Fruit fly (Drosophila melanogaster) whole organism, embryonic: ENCODE data around the gene CG11902.
A peak's percentile ranks its signal among the peaks of the same experiment; 100 is the strongest.

Experiments used
- Ada2b ChIP-seq: fragments of 200-800 bp; sonication (Bioruptor generic); IDR thresholded peaks from 2 replicates; pipeline ENCODE4 v1.3.6; 2022; ENCODE audit warnings: missing biosample characterization, missing genetic modification characterization
- Awh ChIP-seq: fragments of 200-800 bp; sonication (Bioruptor generic); IDR thresholded peaks from 2 replicates; pipeline ENCODE4, ENCODE4 v1.3.6; 2022; ENCODE audit warnings: missing biosample characterization, missing genetic modification characterization
- CG13287 ChIP-seq: fragments of 200-800 bp; sonication (Bioruptor generic); IDR thresholded peaks from 2 replicates; pipeline ENCODE4 v1.3.6; 2022; ENCODE audit warnings: missing biosample characterization, missing genetic modification characterization; ENCODE audit not compliant: partially characterized antibody
- CG17328 ChIP-seq: fragments of 200-800 bp; sonication (Bioruptor generic); IDR thresholded peaks from 2 replicates; pipeline ENCODE4 v1.3.6; 2022; ENCODE audit warnings: missing biosample characterization, missing genetic modification characterization
- CG2120 ChIP-seq: fragments of 200-800 bp; sonication (Bioruptor generic); optimal IDR thresholded peaks from 3 replicates; lab custom pipeline; 2016; ENCODE audit warnings: missing biosample characterization, missing genetic modification characterization
- CG3163 ChIP-seq: fragments of 200-800 bp; sonication (Bioruptor generic); optimal IDR thresholded peaks from 3 replicates; lab custom pipeline; 2016; ENCODE audit warnings: missing biosample characterization, missing genetic modification characterization
- CG3281 ChIP-seq: fragments of 200-800 bp; sonication (Bioruptor generic); optimal IDR thresholded peaks from 3 replicates; lab custom pipeline; 2017; ENCODE audit warnings: missing biosample characterization, mild to moderate bottlenecking, missing genetic modification characterization
- CG33213 ChIP-seq: fragments of 200-800 bp; sonication (Bioruptor generic); optimal IDR thresholded peaks from 3 replicates; lab custom pipeline; 2016; ENCODE audit warnings: missing biosample characterization, missing genetic modification characterization
- CG3407 ChIP-seq: fragments of 200-800 bp; sonication (Bioruptor generic); optimal IDR thresholded peaks from 2 replicates; lab custom pipeline; 2018; ENCODE audit warnings: missing biosample characterization, mild to moderate bottlenecking, missing genetic modification characterization
- CG34422 ChIP-seq: fragments of 200-800 bp; sonication (Bioruptor generic); IDR thresholded peaks from 3 replicates; pipeline ENCODE4 v1.3.6; 2022; ENCODE audit warnings: missing biosample characterization, missing genetic modification characterization
- CG4617 ChIP-seq: fragments of 200-800 bp; sonication (Bioruptor generic); optimal IDR thresholded peaks from 3 replicates; lab custom pipeline; 2016; ENCODE audit warnings: missing biosample characterization, missing genetic modification characterization, borderline replicate concordance
- CG7271 ChIP-seq: fragments of 200-800 bp; sonication (Bioruptor generic); optimal IDR thresholded peaks from 2 replicates; lab custom pipeline; 2018; ENCODE audit warnings: missing biosample characterization, mild to moderate bottlenecking, missing genetic modification characterization, moderate library complexity
- CG9215 ChIP-seq: fragments of 200-800 bp; sonication (Bioruptor generic); IDR thresholded peaks from 2 replicates; pipeline ENCODE4 v1.3.6; 2022; ENCODE audit warnings: missing biosample characterization, missing genetic modification characterization
- CG9437 ChIP-seq: fragments of 200-800 bp; sonication (Bioruptor generic); optimal IDR thresholded peaks from 2 replicates; lab custom pipeline; 2018; ENCODE audit warnings: missing biosample characterization, mild to moderate bottlenecking, missing genetic modification characterization
- CG9876 ChIP-seq: fragments of 200-800 bp; sonication (Bioruptor generic); optimal IDR thresholded peaks from 2 replicates; lab custom pipeline; 2016; ENCODE audit warnings: missing biosample characterization, missing genetic modification characterization
- CrebB ChIP-seq: fragments of 200-800 bp; sonication (Bioruptor generic); optimal IDR thresholded peaks from 3 replicates; lab custom pipeline; 2018; ENCODE audit warnings: missing biosample characterization, mild to moderate bottlenecking, missing genetic modification characterization
- Dbx ChIP-seq: fragments of 200-800 bp; sonication (Bioruptor generic); IDR thresholded peaks from 3 replicates; pipeline ENCODE4 v1.3.6; 2022; ENCODE audit warnings: missing biosample characterization, missing genetic modification characterization
- Drgx ChIP-seq: fragments of 200-800 bp; sonication (Bioruptor generic); IDR thresholded peaks from 2 replicates; pipeline ENCODE4 v1.3.6; 2022; ENCODE audit warnings: missing biosample characterization, missing genetic modification characterization
- Eip74EF ChIP-seq, 2 experiments: fragments of 200-800 bp in 1 of 2; fragments of >200 bp in 1 of 2; sonication (Bioruptor generic) in 1 of 2; optimal IDR thresholded peaks; 2 replicates each; lab custom pipeline; 2017 to 2019; ENCODE audit warnings: missing biosample characterization in 2 of 2, missing genetic modification characterization in 2 of 2, mild to moderate bottlenecking in 1 of 2, moderate library complexity in 1 of 2
- HmgZ ChIP-seq: fragments of 200-800 bp; sonication (Bioruptor generic); optimal IDR thresholded peaks from 2 replicates; lab custom pipeline; 2018; ENCODE audit warnings: missing biosample characterization, mild to moderate bottlenecking, missing genetic modification characterization
- Meics ChIP-seq: fragments of 200-800 bp; sonication (Bioruptor generic); optimal IDR thresholded peaks from 2 replicates; lab custom pipeline; 2017; ENCODE audit warnings: missing biosample characterization, mild to moderate bottlenecking, missing genetic modification characterization
- NK7.1 ChIP-seq: fragments of 200-800 bp; sonication (Bioruptor generic); optimal IDR thresholded peaks from 3 replicates; lab custom pipeline; 2016; ENCODE audit warnings: missing biosample characterization, missing genetic modification characterization
- Rfx ChIP-seq: fragments of 200-800 bp; sonication (Bioruptor generic); IDR thresholded peaks from 2 replicates; pipeline ENCODE4 v1.3.6; 2022; ENCODE audit warnings: missing biosample characterization, missing genetic modification characterization
- TFAM ChIP-seq: fragments of 200-800 bp; sonication (Bioruptor generic); optimal IDR thresholded peaks from 2 replicates; lab custom pipeline; 2017; ENCODE audit warnings: missing biosample characterization, missing genetic modification characterization, inconsistent platforms
- Trl ChIP-seq, 3 experiments: fragments of >200 bp in 2 of 3; fragments of 200-800 bp in 1 of 3; sonication (Bioruptor generic) in 1 of 3; optimal IDR thresholded peaks; 2 replicates in 1 of 3; 3 replicates in 2 of 3; lab custom pipeline; 2016 to 2017; ENCODE audit warnings: missing biosample characterization in 1 of 3, missing genetic modification characterization in 1 of 3
- bigmax ChIP-seq: fragments of 200-800 bp; sonication (Bioruptor generic); optimal IDR thresholded peaks from 2 replicates; lab custom pipeline; 2018; ENCODE audit warnings: missing biosample characterization, mild to moderate bottlenecking, missing genetic modification characterization
- chinmo ChIP-seq: fragments of 200-800 bp; sonication (Bioruptor generic); IDR thresholded peaks from 4 replicates; pipeline ENCODE4 v1.3.6; 2022; ENCODE audit warnings: missing biosample characterization, missing genetic modification characterization; ENCODE audit not compliant: partially characterized antibody
- ci ChIP-seq: fragments of 200-800 bp; sonication (Bioruptor generic); IDR thresholded peaks from 3 replicates; pipeline ENCODE4 v1.3.6; 2022; ENCODE audit warnings: missing biosample characterization, missing genetic modification characterization
- corto ChIP-seq: fragments of 200-800 bp; sonication (Bioruptor generic); optimal IDR thresholded peaks from 2 replicates; lab custom pipeline; 2016; ENCODE audit warnings: missing biosample characterization, mild to moderate bottlenecking, missing genetic modification characterization, moderate library complexity
- dati ChIP-seq: fragments of 200-800 bp; sonication (Bioruptor generic); IDR thresholded peaks from 2 replicates; pipeline ENCODE4 v1.3.6; 2022; ENCODE audit warnings: missing biosample characterization, missing genetic modification characterization
- exex ChIP-seq: fragments of 200-800 bp; sonication (Bioruptor generic); optimal IDR thresholded peaks from 4 replicates; lab custom pipeline; 2018; ENCODE audit warnings: missing biosample characterization, mild to moderate bottlenecking, missing genetic modification characterization, moderate library complexity
- gro ChIP-seq: fragments of 200-800 bp; sonication (Bioruptor generic); optimal IDR thresholded peaks from 2 replicates; lab custom pipeline; 2016; ENCODE audit warnings: missing biosample characterization, missing genetic modification characterization
- nerfin-2 ChIP-seq: fragments of 200-800 bp; sonication (Bioruptor generic); IDR thresholded peaks from 2 replicates; pipeline ENCODE4 v1.3.6; 2022; ENCODE audit warnings: missing biosample characterization, missing genetic modification characterization; ENCODE audit not compliant: partially characterized antibody
- onecut ChIP-seq: fragments of 200-800 bp; sonication (Bioruptor generic); IDR thresholded peaks from 2 replicates; pipeline ENCODE4 v1.3.6; 2022; ENCODE audit warnings: missing biosample characterization, missing genetic modification characterization
- pan ChIP-seq, 4 experiments: fragments of >200 bp in 3 of 4; fragments of 200-800 bp in 1 of 4; sonication (Bioruptor generic) in 1 of 4; optimal IDR thresholded peaks in 3 of 4; IDR thresholded peaks in 1 of 4; 2 replicates each; pipeline versions ENCODE4 v1.3.6 to Lab custom; 2017 to 2022; ENCODE audit warnings: missing biosample characterization in 2 of 4, missing genetic modification characterization in 2 of 4, mixed read lengths in 1 of 4
- run ChIP-seq: fragments of 200-800 bp; sonication (Bioruptor generic); optimal IDR thresholded peaks from 3 replicates; lab custom pipeline; 2018; ENCODE audit warnings: missing biosample characterization, mild to moderate bottlenecking, missing genetic modification characterization
- sr ChIP-seq: fragments of 200-800 bp; sonication (Bioruptor generic); IDR thresholded peaks from 3 replicates; pipeline ENCODE4 v1.3.6; 2022; ENCODE audit warnings: missing biosample characterization, missing genetic modification characterization
- tin ChIP-seq: fragments of 200-800 bp; sonication (Bioruptor generic); optimal IDR thresholded peaks from 3 replicates; lab custom pipeline; 2016; ENCODE audit warnings: missing biosample characterization, missing genetic modification characterization
- trem ChIP-seq: fragments of 200-800 bp; optimal IDR thresholded peaks from 3 replicates; lab custom pipeline; 2019; ENCODE audit warnings: missing biosample characterization, mild to moderate bottlenecking, missing genetic modification characterization, moderate library complexity
- unpg ChIP-seq: fragments of 200-800 bp; sonication (Bioruptor generic); optimal IDR thresholded peaks from 3 replicates; lab custom pipeline; 2018; ENCODE audit warnings: missing biosample characterization, mild to moderate bottlenecking, missing genetic modification characterization, moderate library complexity
- wdn ChIP-seq: fragments of 200-800 bp; sonication (Bioruptor generic); IDR thresholded peaks from 2 replicates; pipeline ENCODE4 v1.3.6; 2022; ENCODE audit warnings: missing biosample characterization, missing genetic modification characterization

The CG11902 gene

dm6 chr3R:25329079-25329478 lies 6.0 kb upstream of the CG11902 start, which contains the start of gene CHKov1 (continued):
- TF ChIP-seq wdn (GFP tag; lab: Robert Waterston, UW) (no peak), onecut (GFP tag; lab: Robert Waterston, UW) (no peak), Trl (optimal IDR thresholded peaks at IDR 0.05; lab: Kevin White, UChicago) (peak in 1 of 2 experiments; percentile 39), Trl (GFP tag; optimal IDR thresholded peaks at IDR 0.05; lab: Kevin White, UChicago) (no peak), unpg (GFP tag; lab: Kevin White, UChicago) (no peak), Drgx (GFP tag; lab: Robert Waterston, UW) (peak; percentile 39; the same call in 1 of the 2 replicates), CG9876 (GFP tag; lab: Kevin White, UChicago) (peak; percentile 12), run (tag; lab: Kevin White, UChicago) (no peak), CG2120 (GFP tag; lab: Kevin White, UChicago) (no peak), bigmax (GFP tag; lab: Kevin White, UChicago) (no peak), CG13287 (peak; percentile 13; the same call in 1 of the 2 replicates), tin (GFP tag; lab: Kevin White, UChicago) (no peak), CG3163 (peak; percentile 44), CG7271 (tag; lab: Kevin White, UChicago) (no peak), CG4617 (GFP tag; lab: Kevin White, UChicago) (no peak), CG34422 (GFP tag; lab: Robert Waterston, UW) (0 out of 3 replicates have a peak, but pooled peaks have one; percentile 41), ci (peak; percentile 56; the same call in 2 of the 3 replicates), pan (optimal IDR thresholded peaks at IDR 0.05; lab: Kevin White, UChicago) (no peak), pan (GFP tag; optimal IDR thresholded peaks at IDR 0.05 in 1 of 2, IDR thresholded peaks at IDR 0.05 in 1 of 2) (peak in 1 of 2 experiments; percentile 11), Dbx (no peak), CG17328 (no peak), CrebB (tag; lab: Kevin White, UChicago) (peak; percentile 26), gro (peak; percentile 0), chinmo (GFP tag; lab: Robert Waterston, UW) (0 out of 4 replicates have a peak, but pooled peaks have one; percentile 40), NK7.1 (no peak), CG33213 (GFP tag; lab: Kevin White, UChicago) (no peak), Rfx (no peak; the same call in 1 of the 2 replicates)

DNA sequence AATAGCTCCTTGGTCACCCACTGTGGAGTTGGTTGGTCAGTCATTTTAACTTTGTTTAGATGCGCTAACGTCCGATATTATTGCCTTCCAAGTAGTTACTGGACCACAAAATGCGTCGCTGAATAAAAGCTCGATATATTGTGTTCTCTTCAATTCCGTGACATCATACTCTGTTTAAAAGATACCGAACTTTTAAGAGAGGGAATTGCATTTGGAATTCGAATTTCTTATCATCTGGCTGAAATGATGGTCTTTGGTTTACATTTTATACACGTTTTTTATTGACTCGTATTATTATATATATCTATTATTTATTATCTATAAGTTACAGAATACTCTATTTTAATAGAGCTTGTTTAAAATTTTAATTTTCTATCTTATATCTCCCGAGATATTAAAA lies 4.0 kb upstream of the CG11902 start, which contains the start of gene CHKov2:
CHKov2 (minus strand) TSS at position 101 of the 400 bp plus-strand sequence.
- peak in 1 of 2 experiments; percentile 11 for TF ChIP-seq Trl (optimal IDR thresholded peaks at IDR 0.05; lab: Kevin White, UChicago)
- TF ChIP-seq Trl (GFP tag; optimal IDR thresholded peaks at IDR 0.05; lab: Kevin White, UChicago) = no peak
- no peak for TF ChIP-seq CG9437 (GFP tag; lab: Kevin White, UChicago)
- peak; percentile 55 for TF ChIP-seq CG3163

DNA sequence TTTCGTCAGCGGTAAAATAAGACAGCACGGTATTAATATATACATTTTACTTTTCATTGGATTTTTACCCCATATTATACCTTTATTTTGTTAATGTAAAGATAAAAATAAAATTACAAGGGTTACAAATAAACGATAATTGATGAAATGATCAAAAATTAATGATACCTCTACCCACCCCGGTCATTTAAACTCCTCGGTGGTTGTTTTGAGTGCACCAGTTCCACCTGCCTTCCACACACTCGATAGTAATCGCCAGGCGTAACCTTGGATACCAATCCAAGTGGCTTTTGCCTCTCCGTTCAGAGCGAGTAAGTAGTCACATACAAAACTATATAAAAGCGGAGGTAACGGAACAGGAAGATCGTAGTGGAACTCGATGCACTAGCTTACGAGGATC lies 4.9 kb downstream of the CG11902 start, which contains the start of gene rha:
rha (plus strand) TSS at position 301 of the 400 bp plus-strand sequence.
- TF ChIP-seq exex (tag; lab: Kevin White, UChicago) = no peak
- no peak for TF ChIP-seq dati (GFP tag; lab: Robert Waterston, UW)
- no peak for TF ChIP-seq corto (GFP tag; lab: Kevin White, UChicago)
- no peak for TF ChIP-seq sr (GFP tag; lab: Robert Waterston, UW)
- no peak for TF ChIP-seq CG3281 (GFP tag; lab: Kevin White, UChicago)
- no peak for TF ChIP-seq nerfin-2 (GFP tag; lab: Robert Waterston, UW)
- TF ChIP-seq HmgZ (tag; lab: Kevin White, UChicago) = no peak
- no peak for TF ChIP-seq trem
- no peak for TF ChIP-seq Eip74EF (GFP tag; optimal IDR thresholded peaks at IDR 0.05; lab: Kevin White, UChicago)
- no peak for TF ChIP-seq CG3407 (GFP tag; lab: Kevin White, UChicago)
- no peak for TF ChIP-seq TFAM (GFP tag; lab: Kevin White, UChicago)
- TF ChIP-seq Ada2b (GFP tag; lab: Robert Waterston, UW) = no peak
- no peak for TF ChIP-seq Awh (GFP tag; lab: Robert Waterston, UW)
- TF ChIP-seq Meics (GFP tag; lab: Kevin White, UChicago) = no peak
- no peak for TF ChIP-seq CG9215 (GFP tag; lab: Robert Waterston, UW)
